Worm (Caenorhabditis elegans): ENCODE results near the gene T16G12.3.

ce11 chrIII:10012136-10012535 is 38.3 kb upstream of the T16G12.3 start, which contains the start of gene C05B5.16:
- no peak for TF ChIP-seq snpc-4 (tag; optimal IDR thresholded peaks at IDR 0.05)
- no peak for TF ChIP-seq mab-5 (tag; optimal IDR thresholded peaks at IDR 0.05)
- no peak for TF ChIP-seq ces-1 (GFP tag; optimal IDR thresholded peaks at IDR 0.05)
- no peak for TF ChIP-seq zip-8 (tag; optimal IDR thresholded peaks at IDR 0.05)
- no peak for TF ChIP-seq unc-39 (tag; optimal IDR thresholded peaks at IDR 0.05)
- no peak for TF ChIP-seq nhr-12 (tag; optimal IDR thresholded peaks at IDR 0.05)
- no peak for TF ChIP-seq cnd-1 (tag; optimal IDR thresholded peaks at IDR 0.05)
- no peak for TF ChIP-seq sem-2 (GFP tag; optimal IDR thresholded peaks at IDR 0.05)
- TF ChIP-seq ceh-43 (GFP tag; optimal IDR thresholded peaks at IDR 0.05), result no peak
- no peak for TF ChIP-seq nhr-237 (tag; optimal IDR thresholded peaks at IDR 0.05)
- TF ChIP-seq ham-2 (GFP tag; optimal IDR thresholded peaks at IDR 0.05), result no peak
- TF ChIP-seq lsy-2 (tag; optimal IDR thresholded peaks at IDR 0.05), result no peak
